Worm (Caenorhabditis elegans): Measurements from ENCODE around the gene vha-8.

The vha-8 gene

ce11 chrIV:6742159-6742558 is 48.7 kb upstream of the vha-8 start, which contains the start of gene smg-7:
Gene smg-7 (minus strand): TSS chrIV:6742443.
- TF ChIP-seq unc-62 (GFP tag; optimal IDR thresholded peaks at IDR 0.05) (no peak), fos-1 (tag; optimal IDR thresholded peaks at IDR 0.05) (no peak), egl-27 (tag; optimal IDR thresholded peaks at IDR 0.05) (no peak), mbf-1 (tag; optimal IDR thresholded peaks at IDR 0.05) (no peak), ztf-1 (GFP tag; conservative IDR thresholded peaks at IDR 0.05) (no peak), sem-4 (tag; optimal IDR thresholded peaks at IDR 0.05) (no peak), nhr-12 (tag; optimal IDR thresholded peaks at IDR 0.05) (no peak), lin-39 (tag; optimal IDR thresholded peaks at IDR 0.05) (no peak), nhr-237 (tag; optimal IDR thresholded peaks at IDR 0.05) (no peak), nhr-10 (tag; optimal IDR thresholded peaks at IDR 0.05) (no peak), ama-1 (optimal IDR thresholded peaks at IDR 0.05) (no peak), elt-3 (tag; optimal IDR thresholded peaks at IDR 0.05) (no peak), blmp-1 (tag; optimal IDR thresholded peaks at IDR 0.05; ENCODE audit: insufficient read depth) (no peak), nhr-129 (tag; optimal IDR thresholded peaks at IDR 0.05) (no peak), skn-1 (tag; optimal IDR thresholded peaks at IDR 0.05) (no peak)

DNA sequence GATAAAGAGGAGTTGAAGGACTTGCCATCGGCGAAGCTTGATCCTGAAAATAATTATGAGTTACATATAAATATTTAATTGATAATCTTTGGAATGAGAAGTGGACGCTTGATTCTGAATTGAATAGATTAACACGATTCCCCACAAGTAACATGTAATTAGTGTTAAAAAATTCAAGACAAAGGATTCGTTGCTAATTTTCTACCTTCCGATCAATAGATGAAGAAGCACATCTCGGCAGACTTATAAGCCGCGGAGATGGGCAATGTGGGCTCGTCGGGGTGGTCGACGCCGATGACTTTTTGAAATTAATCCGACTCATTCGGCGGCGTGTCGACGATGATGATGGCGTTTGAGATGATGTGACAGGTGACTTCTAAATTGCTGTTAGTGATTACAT is 43.8 kb upstream of the vha-8 start:
- TF ChIP-seq R02D3.7 (tag; optimal IDR thresholded peaks at IDR 0.05) (no peak), alr-1 (tag; optimal IDR thresholded peaks at IDR 0.05) (no peak), Y55F3AM.14 (GFP tag; optimal IDR thresholded peaks at IDR 0.05) (no peak), sma-9 (GFP tag; optimal IDR thresholded peaks at IDR 0.05) (no peak), sma-9 (tag; optimal IDR thresholded peaks at IDR 0.05) (no peak), lin-13 (GFP tag; optimal IDR thresholded peaks at IDR 0.05) (no peak)

ce11 chrIV:6747652-6748051 is 43.2 kb upstream of the vha-8 start:
- TF ChIP-seq crh-2 (tag; optimal IDR thresholded peaks at IDR 0.05) (peak; percentile 17), lin-11 (tag; optimal IDR thresholded peaks at IDR 0.05) (no peak), fos-1 (tag; optimal IDR thresholded peaks at IDR 0.05) (peak; percentile 1), ztf-4 (tag; optimal IDR thresholded peaks at IDR 0.05) (no peak), elt-1 (tag; optimal IDR thresholded peaks at IDR 0.05) (no peak), gmeb-1 (tag; optimal IDR thresholded peaks at IDR 0.05) (peak; percentile 25), lsy-2 (tag; optimal IDR thresholded peaks at IDR 0.05) (peak in 1 of 2 experiments; percentile 45), lin-39 (tag; optimal IDR thresholded peaks at IDR 0.05) (no peak), unc-62 (GFP tag; optimal IDR thresholded peaks at IDR 0.05) (no peak), nhr-12 (tag; optimal IDR thresholded peaks at IDR 0.05) (no peak), sma-3 (GFP tag; optimal IDR thresholded peaks at IDR 0.05) (peak; percentile 32), C34F6.9 (tag; optimal IDR thresholded peaks at IDR 0.05) (peak; percentile 28), nhr-237 (tag; optimal IDR thresholded peaks at IDR 0.05) (no peak), dmd-4 (tag; optimal IDR thresholded peaks at IDR 0.05) (no peak), aly-2 (tag; optimal IDR thresholded peaks at IDR 0.05) (no peak), mdl-1 (tag; optimal IDR thresholded peaks at IDR 0.05) (no peak), nhr-23 (tag; optimal IDR thresholded peaks at IDR 0.05) (no peak), nhr-77 (tag; optimal IDR thresholded peaks at IDR 0.05) (no peak), unc-55 (GFP tag; optimal IDR thresholded peaks at IDR 0.05) (peak; percentile 48), skn-1 (tag; optimal IDR thresholded peaks at IDR 0.05) (no peak), mab-5 (tag; optimal IDR thresholded peaks at IDR 0.05) (no peak), peb-1 (tag; optimal IDR thresholded peaks at IDR 0.05) (no peak), mbf-1 (tag; optimal IDR thresholded peaks at IDR 0.05) (no peak), nhr-129 (tag; optimal IDR thresholded peaks at IDR 0.05) (peak; percentile 22), ztf-11 (tag; optimal IDR thresholded peaks at IDR 0.05) (no peak), ztf-1 (GFP tag; conservative IDR thresholded peaks at IDR 0.05) (no peak), sma-9 (GFP tag; optimal IDR thresholded peaks at IDR 0.05) (peak; percentile 61), sma-9 (tag; optimal IDR thresholded peaks at IDR 0.05) (no peak)

DNA sequence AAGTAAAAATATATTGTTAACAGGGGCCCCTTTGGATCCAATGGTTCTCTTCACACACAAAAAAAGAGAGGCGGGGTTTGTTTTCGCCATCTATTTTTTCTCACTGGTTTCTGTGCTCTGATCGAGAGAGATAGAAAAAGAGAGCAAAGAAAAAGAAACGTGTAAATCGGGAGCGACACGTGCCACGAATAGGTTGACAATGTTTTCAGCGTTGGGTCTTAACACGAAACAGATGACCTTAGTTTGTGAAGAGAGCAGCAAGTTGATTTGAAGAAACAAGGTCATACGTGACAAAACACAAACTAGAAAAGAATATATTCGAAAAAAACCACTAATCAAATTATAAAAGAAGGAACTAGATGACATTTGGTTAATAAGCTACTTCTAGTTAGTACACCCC is 42.4 kb upstream of the vha-8 start, which contains the start of gene lin-45:
Gene lin-45 (minus strand): TSS at position 82 of the 400 bp plus-strand sequence.
- TF ChIP-seq skn-1 (tag; optimal IDR thresholded peaks at IDR 0.05) (no peak), nhr-129 (tag; optimal IDR thresholded peaks at IDR 0.05) (peak; percentile 69), sma-9 (GFP tag; optimal IDR thresholded peaks at IDR 0.05) (peak; percentile 28), sma-9 (tag; optimal IDR thresholded peaks at IDR 0.05) (no peak), F13H6.1 (tag; optimal IDR thresholded peaks at IDR 0.05) (peak; percentile 15), C34F6.9 (tag; optimal IDR thresholded peaks at IDR 0.05) (peak; percentile 36), mdl-1 (tag; optimal IDR thresholded peaks at IDR 0.05) (no peak), lin-11 (tag; optimal IDR thresholded peaks at IDR 0.05) (no peak)

Measured in whole organism, L2 larva.